Worm (Caenorhabditis elegans): Measurements from ENCODE around the gene nspe-1.
A peak's percentile ranks its signal among the peaks of the same experiment; 100 is the strongest.

Gene nspe-1

DNA sequence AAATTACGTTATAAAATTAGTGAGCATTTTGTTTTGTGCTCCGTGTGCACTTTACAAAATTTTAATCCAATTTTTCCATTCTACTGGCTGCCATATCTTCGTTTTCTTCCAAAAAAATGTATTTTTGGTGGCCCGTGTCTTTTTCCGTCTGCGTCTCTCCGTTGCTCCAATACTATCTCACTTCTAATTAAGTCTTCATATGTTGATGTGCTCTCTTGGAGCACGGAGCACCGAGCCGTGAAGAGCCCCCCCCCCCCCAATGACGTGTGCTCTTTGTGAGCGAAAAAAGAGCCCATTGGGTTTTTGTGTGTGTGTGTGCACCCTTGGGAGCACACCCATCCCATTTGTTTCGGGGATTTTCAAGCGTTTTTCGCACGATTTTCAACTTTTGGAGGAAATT, 44.4 kb upstream of the nspe-1 start:
- TF ChIP-seq lin-35 (GFP tag; optimal IDR thresholded peaks at IDR 0.05) = no peak
- peak; percentile 4 for TF ChIP-seq nhr-71 (tag; optimal IDR thresholded peaks at IDR 0.05)
- peak; percentile 67 for TF ChIP-seq dsc-1 (tag; optimal IDR thresholded peaks at IDR 0.05)
- TF ChIP-seq mef-2 (tag; optimal IDR thresholded peaks at IDR 0.05) = no peak
- peak in 1 of 2 experiments; percentile 7 for TF ChIP-seq efl-1 (optimal IDR thresholded peaks at IDR 0.05)
- TF ChIP-seq efl-1 (GFP tag; optimal IDR thresholded peaks at IDR 0.05 in 1 of 2) = peak in 1 of 2 experiments; percentile 74
- TF ChIP-seq ceh-8 (GFP tag; optimal IDR thresholded peaks at IDR 0.05) = peak; percentile 44
- TF ChIP-seq unc-86 (tag; optimal IDR thresholded peaks at IDR 0.05) = no peak
- no peak for TF ChIP-seq F16B12.6 (tag; optimal IDR thresholded peaks at IDR 0.05)
- peak; percentile 74 for TF ChIP-seq lin-14 (GFP tag; optimal IDR thresholded peaks at IDR 0.05)
- TF ChIP-seq mab-9 (GFP tag; IDR thresholded peaks at IDR 0.05) = no peak
- TF ChIP-seq unc-130 (tag; optimal IDR thresholded peaks at IDR 0.05) = no peak
- no peak for TF ChIP-seq swsn-7 (tag; optimal IDR thresholded peaks at IDR 0.05)
- no peak for TF ChIP-seq fkh-10 (GFP tag; optimal IDR thresholded peaks at IDR 0.05)
- no peak for TF ChIP-seq egl-13 (tag; optimal IDR thresholded peaks at IDR 0.05)
- peak; percentile 9 for TF ChIP-seq fkh-8 (tag; optimal IDR thresholded peaks at IDR 0.05)
- no peak for TF ChIP-seq snu-23 (GFP tag; optimal IDR thresholded peaks at IDR 0.05)
- peak; percentile 25 for TF ChIP-seq tbx-2 (tag; optimal IDR thresholded peaks at IDR 0.05)
- no peak for TF ChIP-seq elt-2 (tag; optimal IDR thresholded peaks at IDR 0.05)

DNA sequence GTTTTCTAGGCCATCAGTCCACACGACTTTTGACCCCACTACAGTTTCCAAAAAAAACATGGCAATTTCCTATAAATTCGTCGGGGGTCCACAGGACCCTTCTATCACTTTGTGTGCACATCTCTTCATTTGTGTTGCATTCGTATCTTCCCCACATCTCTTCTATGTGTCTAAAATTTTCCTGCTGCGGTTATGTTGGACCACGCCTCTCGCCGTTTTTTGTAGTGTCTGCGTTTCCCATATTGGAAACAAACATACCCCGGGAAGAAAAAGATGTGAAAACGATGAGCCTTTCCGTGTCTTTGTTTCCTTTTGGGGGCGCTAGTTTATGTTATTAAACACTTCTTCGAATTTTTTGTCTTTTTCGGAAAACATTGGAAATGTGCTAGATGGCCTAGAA, 41.3 kb upstream of the nspe-1 start:
- TF ChIP-seq ceh-88 (GFP tag; IDR thresholded peaks at IDR 0.05) (no peak), lin-14 (GFP tag; optimal IDR thresholded peaks at IDR 0.05) (peak; percentile 49)

DNA sequence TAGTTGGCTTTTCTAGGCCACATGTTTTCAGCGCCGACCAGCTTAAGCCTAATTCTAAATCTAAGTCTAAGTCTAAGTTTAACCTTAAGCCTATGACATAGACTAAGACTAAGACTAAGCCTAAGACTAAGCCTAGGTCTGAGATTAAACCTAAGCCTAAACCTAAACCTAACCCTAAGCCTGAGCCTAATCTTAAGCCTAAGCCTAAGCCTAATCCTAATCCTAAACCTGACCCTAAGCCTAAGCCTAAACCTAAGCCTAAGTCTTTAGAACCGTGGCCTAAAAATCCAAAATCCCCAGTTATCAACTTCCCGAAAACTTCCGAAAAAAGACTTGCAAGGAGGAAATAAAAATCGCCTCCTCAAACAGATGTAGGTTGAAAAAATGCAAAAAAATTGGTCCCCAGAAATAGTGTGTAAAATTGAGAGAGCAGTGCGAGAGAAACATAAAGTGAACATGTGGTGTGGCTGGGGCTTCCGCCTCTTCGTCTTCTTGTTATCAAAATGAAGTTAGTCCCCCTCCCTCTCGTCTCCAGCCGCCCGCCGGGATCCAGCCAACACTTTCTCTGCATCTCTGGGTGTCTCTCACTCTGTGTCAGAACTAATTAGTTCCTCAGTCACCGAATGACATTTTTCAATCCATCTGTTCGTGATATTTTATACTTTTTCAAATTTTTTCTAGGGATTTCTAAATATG, 39.2 kb upstream of the nspe-1 start:
- no peak for TF ChIP-seq jun-1 (tag; optimal IDR thresholded peaks at IDR 0.05)
- TF ChIP-seq ama-1 (optimal IDR thresholded peaks at IDR 0.05) = no peak
- no peak for TF ChIP-seq aha-1 (tag; optimal IDR thresholded peaks at IDR 0.05)
- no peak for TF ChIP-seq ceh-63 (GFP tag; optimal IDR thresholded peaks at IDR 0.05)
- TF ChIP-seq zag-1 (tag; optimal IDR thresholded peaks at IDR 0.05) = no peak
- TF ChIP-seq efl-3 (GFP tag; optimal IDR thresholded peaks at IDR 0.05) = no peak
- TF ChIP-seq elt-2 (tag; optimal IDR thresholded peaks at IDR 0.05) = no peak
- TF ChIP-seq unc-62 (GFP tag; optimal IDR thresholded peaks at IDR 0.05) = no peak
- peak; percentile 76 for TF ChIP-seq nhr-71 (tag; optimal IDR thresholded peaks at IDR 0.05)
- no peak for TF ChIP-seq hlh-17 (GFP tag; optimal IDR thresholded peaks at IDR 0.05; ENCODE audit: borderline replicate concordance)
- no peak for TF ChIP-seq C34B4.2 (tag; optimal IDR thresholded peaks at IDR 0.05)
- TF ChIP-seq snu-23 (GFP tag; optimal IDR thresholded peaks at IDR 0.05) = peak; percentile 45
- TF ChIP-seq egl-27 (tag; optimal IDR thresholded peaks at IDR 0.05) = no peak
- TF ChIP-seq unc-86 (tag; optimal IDR thresholded peaks at IDR 0.05) = no peak
- TF ChIP-seq tbx-2 (tag; optimal IDR thresholded peaks at IDR 0.05) = no peak
- no peak for TF ChIP-seq Y116A8C.19 (tag; optimal IDR thresholded peaks at IDR 0.05; ENCODE audit: borderline replicate concordance)
- peak; percentile 58 for TF ChIP-seq fkh-4 (tag; optimal IDR thresholded peaks at IDR 0.05; ENCODE audit: borderline replicate concordance)
- no peak for TF ChIP-seq fos-1 (tag; optimal IDR thresholded peaks at IDR 0.05)
- TF ChIP-seq C16A3.4 (tag; optimal IDR thresholded peaks at IDR 0.05) = no peak
- TF ChIP-seq vab-15 (tag; optimal IDR thresholded peaks at IDR 0.05) = no peak
- TF ChIP-seq unc-130 (tag; optimal IDR thresholded peaks at IDR 0.05) = peak; percentile 59
- no peak for TF ChIP-seq alr-1 (tag; optimal IDR thresholded peaks at IDR 0.05; ENCODE audit: borderline replicate concordance)
- TF ChIP-seq fkh-10 (GFP tag; optimal IDR thresholded peaks at IDR 0.05) = no peak
- TF ChIP-seq unc-30 (tag; optimal IDR thresholded peaks at IDR 0.05) = no peak
- TF ChIP-seq nhr-12 (tag; optimal IDR thresholded peaks at IDR 0.05) = no peak
- TF ChIP-seq nhr-237 (tag; optimal IDR thresholded peaks at IDR 0.05) = no peak
- TF ChIP-seq snpc-4 (tag; optimal IDR thresholded peaks at IDR 0.05) = no peak
- TF ChIP-seq mep-1 (tag; optimal IDR thresholded peaks at IDR 0.05) = peak; percentile 18
- TF ChIP-seq ceh-8 (GFP tag; optimal IDR thresholded peaks at IDR 0.05) = no peak
- no peak for TF ChIP-seq sup-37 (GFP tag; optimal IDR thresholded peaks at IDR 0.05)
- TF ChIP-seq elt-3 (tag; optimal IDR thresholded peaks at IDR 0.05) = peak in 1 of 6 experiments; percentile 15
- TF ChIP-seq nhr-77 (tag; optimal IDR thresholded peaks at IDR 0.05) = no peak
- TF ChIP-seq sox-4 (tag; optimal IDR thresholded peaks at IDR 0.05) = no peak
- peak; percentile 95 for TF ChIP-seq dsc-1 (tag; optimal IDR thresholded peaks at IDR 0.05)
- peak; percentile 52 for TF ChIP-seq nhr-19 (GFP tag; conservative IDR thresholded peaks at IDR 0.05)
- peak; percentile 12 to 38 for TF ChIP-seq efl-1 (optimal IDR thresholded peaks at IDR 0.05)
- TF ChIP-seq efl-1 (GFP tag; optimal IDR thresholded peaks at IDR 0.05 in 1 of 2) = peak in 1 of 2 experiments; percentile 22
- TF ChIP-seq nhr-47 (tag; optimal IDR thresholded peaks at IDR 0.05) = peak; percentile 20
- peak in 1 of 2 experiments; percentile 13 for TF ChIP-seq lin-35 (GFP tag; optimal IDR thresholded peaks at IDR 0.05)

Measured in whole organism, L1 larva.